Fruit fly (Drosophila melanogaster) whole organism, embryonic: ENCODE data around the gene Jhbp12.
A peak's percentile ranks its signal among the peaks of the same experiment; 100 is the strongest.

Source experiments
- Atf6 ChIP-seq: fragments of 200-800 bp; sonication (Bioruptor generic); IDR thresholded peaks from 2 replicates; pipeline ENCODE4 v1.3.6; 2022; ENCODE audit warnings: missing biosample characterization, missing genetic modification characterization
- Bgb ChIP-seq: fragments of 200-800 bp; sonication (Bioruptor generic); IDR thresholded peaks from 2 replicates; pipeline ENCODE4 v1.3.6; 2022; ENCODE audit warnings: missing biosample characterization, missing genetic modification characterization; ENCODE audit not compliant: partially characterized antibody
- CG10959 ChIP-seq: fragments of 200-800 bp; sonication (Bioruptor generic); IDR thresholded peaks from 2 replicates; pipeline ENCODE4 v1.3.6; 2022; ENCODE audit warnings: missing biosample characterization, missing genetic modification characterization
- CG10979 ChIP-seq: fragments of 200-800 bp; sonication (Bioruptor generic); optimal IDR thresholded peaks from 2 replicates; lab custom pipeline; 2018; ENCODE audit warnings: missing biosample characterization, mild to moderate bottlenecking, missing genetic modification characterization, moderate library complexity
- CG12155 ChIP-seq: fragments of 200-800 bp; sonication (Bioruptor generic); optimal IDR thresholded peaks from 3 replicates; lab custom pipeline; 2016; ENCODE audit warnings: missing biosample characterization, missing genetic modification characterization
- CG12299 ChIP-seq: fragments of 200-800 bp; sonication (Bioruptor generic); optimal IDR thresholded peaks from 2 replicates; lab custom pipeline; 2018; ENCODE audit warnings: missing biosample characterization, mild to moderate bottlenecking, missing genetic modification characterization
- CG12942 ChIP-seq: fragments of 200-800 bp; sonication (Bioruptor generic); optimal IDR thresholded peaks from 3 replicates; lab custom pipeline; 2016; ENCODE audit warnings: missing biosample characterization, missing genetic modification characterization
- CG13296 ChIP-seq: fragments of 200-800 bp; sonication (Bioruptor generic); optimal IDR thresholded peaks from 3 replicates; lab custom pipeline; 2018; ENCODE audit warnings: missing biosample characterization, mild to moderate bottlenecking, missing genetic modification characterization
- CG13775 ChIP-seq: fragments of 200-800 bp; sonication (Bioruptor generic); optimal IDR thresholded peaks from 3 replicates; lab custom pipeline; 2017; ENCODE audit warnings: missing biosample characterization, mild to moderate bottlenecking, missing genetic modification characterization
- CG1603 ChIP-seq: fragments of 200-800 bp; sonication (Bioruptor generic); optimal IDR thresholded peaks from 2 replicates; lab custom pipeline; 2019; ENCODE audit warnings: missing biosample characterization, mild to moderate bottlenecking, missing genetic modification characterization, moderate library complexity
- CG18764 ChIP-seq: fragments of 200-800 bp; sonication (Bioruptor generic); optimal IDR thresholded peaks from 3 replicates; lab custom pipeline; 2016; ENCODE audit warnings: missing biosample characterization, missing genetic modification characterization
- CG31388 ChIP-seq: fragments of 200-800 bp; sonication (Bioruptor generic); optimal IDR thresholded peaks from 2 replicates; lab custom pipeline; 2016; ENCODE audit warnings: missing biosample characterization, missing genetic modification characterization
- CG32767 ChIP-seq: fragments of 200-800 bp; sonication (Bioruptor generic); IDR thresholded peaks from 2 replicates; pipeline ENCODE4 v1.3.6; 2022; ENCODE audit warnings: missing biosample characterization, missing genetic modification characterization
- CG34376 ChIP-seq: fragments of 200-800 bp; sonication (Bioruptor generic); optimal IDR thresholded peaks from 2 replicates; lab custom pipeline; 2018; ENCODE audit warnings: missing biosample characterization, mild to moderate bottlenecking, missing genetic modification characterization
- CG3726 ChIP-seq: fragments of 200-800 bp; sonication (Bioruptor generic); IDR thresholded peaks from 3 replicates; pipeline ENCODE4, ENCODE4 v1.3.6; 2022; ENCODE audit warnings: missing biosample characterization, missing genetic modification characterization
- CG4820 ChIP-seq: fragments of 200-800 bp; sonication (Bioruptor generic); optimal IDR thresholded peaks from 3 replicates; lab custom pipeline; 2016; ENCODE audit warnings: missing biosample characterization, missing genetic modification characterization
- CG7928 ChIP-seq: fragments of 200-800 bp; sonication (Bioruptor generic); optimal IDR thresholded peaks from 2 replicates; lab custom pipeline; 2017; ENCODE audit warnings: missing biosample characterization, mild to moderate bottlenecking, missing genetic modification characterization
- CTCF ChIP-seq: fragments of 200-800 bp; sonication (Bioruptor generic); optimal IDR thresholded peaks from 2 replicates; lab custom pipeline; 2017; ENCODE audit warnings: missing biosample characterization, mild to moderate bottlenecking, missing genetic modification characterization, moderate library complexity
- Dip2 ChIP-seq: fragments of 200-800 bp; sonication (Bioruptor generic); IDR thresholded peaks from 2 replicates; pipeline ENCODE4 v1.3.6; 2022; ENCODE audit warnings: missing biosample characterization, missing genetic modification characterization
- Dip3 ChIP-seq: fragments of 200-800 bp; sonication (Bioruptor generic); optimal IDR thresholded peaks from 3 replicates; lab custom pipeline; 2016; ENCODE audit warnings: missing biosample characterization, missing genetic modification characterization
- ERR ChIP-seq: fragments of 200-800 bp; sonication (Bioruptor generic); optimal IDR thresholded peaks from 2 replicates; lab custom pipeline; 2016; ENCODE audit warnings: missing biosample characterization, missing genetic modification characterization
- MESR4 ChIP-seq: fragments of 200-800 bp; sonication (Bioruptor generic); optimal IDR thresholded peaks from 2 replicates; lab custom pipeline; 2018; ENCODE audit warnings: missing biosample characterization, mild to moderate bottlenecking, missing genetic modification characterization, moderate library complexity
- Med ChIP-seq: fragments of 200-800 bp; sonication (Bioruptor generic); peaks from one replicate; lab custom pipeline; 2016; ENCODE audit warnings: missing biosample characterization, missing genetic modification characterization, mild to moderate bottlenecking, inconsistent platforms, moderate library complexity
- Mes4 ChIP-seq: fragments of 200-800 bp; sonication (Bioruptor generic); optimal IDR thresholded peaks from 2 replicates; lab custom pipeline; 2016; ENCODE audit warnings: missing biosample characterization, missing genetic modification characterization
- NC2β ChIP-seq: fragments of 200-800 bp; sonication (Bioruptor generic); optimal IDR thresholded peaks from 2 replicates; lab custom pipeline; 2016; ENCODE audit warnings: missing biosample characterization, missing genetic modification characterization
- Nf-YA ChIP-seq: fragments of 200-800 bp; sonication (Bioruptor generic); IDR thresholded peaks from 2 replicates; pipeline ENCODE4 v1.3.6; 2022; ENCODE audit warnings: missing biosample characterization, missing genetic modification characterization
- ase ChIP-seq: fragments of 200-800 bp; sonication (Bioruptor generic); IDR thresholded peaks from 3 replicates; pipeline ENCODE4 v1.3.6; 2022; ENCODE audit warnings: missing biosample characterization, missing genetic modification characterization
- cas ChIP-seq: fragments of 200-800 bp; sonication (Bioruptor generic); IDR thresholded peaks from 2 replicates; pipeline ENCODE4 v1.3.6; 2022; ENCODE audit warnings: missing biosample characterization, missing genetic modification characterization
- da ChIP-seq: fragments of 200-800 bp; sonication (Bioruptor generic); optimal IDR thresholded peaks from 2 replicates; lab custom pipeline; 2016; ENCODE audit warnings: missing biosample characterization, missing genetic modification characterization
- ems ChIP-seq: fragments of 200-800 bp; sonication (Bioruptor generic); optimal IDR thresholded peaks from 3 replicates; lab custom pipeline; 2016; ENCODE audit warnings: missing biosample characterization, missing genetic modification characterization
- fd102C ChIP-seq: fragments of 200-800 bp; sonication (Bioruptor generic); optimal IDR thresholded peaks from 2 replicates; lab custom pipeline; 2018; ENCODE audit warnings: missing biosample characterization, mild to moderate bottlenecking, missing genetic modification characterization, moderate library complexity
- gcm ChIP-seq: fragments of 200-800 bp; sonication (Bioruptor generic); optimal IDR thresholded peaks from 2 replicates; lab custom pipeline; 2019; ENCODE audit warnings: missing biosample characterization, mild to moderate bottlenecking, missing genetic modification characterization, moderate library complexity
- lilli ChIP-seq: fragments of 200-800 bp; sonication (Bioruptor generic); optimal IDR thresholded peaks from 3 replicates; lab custom pipeline; 2016; ENCODE audit warnings: missing biosample characterization, missing genetic modification characterization
- org-1 ChIP-seq: fragments of 200-800 bp; sonication (Bioruptor generic); optimal IDR thresholded peaks from 2 replicates; lab custom pipeline; 2017; ENCODE audit warnings: missing biosample characterization, missing genetic modification characterization
- scrt ChIP-seq: fragments of 200-800 bp; sonication (Bioruptor generic); optimal IDR thresholded peaks from 2 replicates; lab custom pipeline; 2018; ENCODE audit warnings: missing biosample characterization, mild to moderate bottlenecking, missing genetic modification characterization, moderate library complexity
- sens ChIP-seq: fragments of 200-800 bp; sonication (Bioruptor generic); peaks from one replicate; lab custom pipeline; 2016; ENCODE audit warnings: missing biosample characterization, missing genetic modification characterization
- sim ChIP-seq: fragments of 200-800 bp; sonication (Bioruptor generic); IDR thresholded peaks from 2 replicates; pipeline ENCODE4 v1.3.6; 2022; ENCODE audit warnings: missing biosample characterization, missing genetic modification characterization
- sisA ChIP-seq: fragments of 200-800 bp; sonication (Bioruptor generic); IDR thresholded peaks from 2 replicates; pipeline ENCODE4 v1.3.6; 2022; ENCODE audit warnings: missing biosample characterization, missing genetic modification characterization
- sug ChIP-seq: fragments of 200-800 bp; optimal IDR thresholded peaks from 2 replicates; lab custom pipeline; 2019; ENCODE audit warnings: missing biosample characterization, mild to moderate bottlenecking, missing genetic modification characterization, moderate library complexity
- tll ChIP-seq, 2 experiments: fragments of 200-800 bp in 1 of 2; fragments of >200 bp in 1 of 2; sonication (Bioruptor generic) in 1 of 2; optimal IDR thresholded peaks; 2 replicates each; lab custom pipeline; 2017 to 2019; ENCODE audit warnings: missing biosample characterization in 2 of 2, missing genetic modification characterization in 2 of 2, mild to moderate bottlenecking in 1 of 2, moderate library complexity in 1 of 2
- z ChIP-seq: fragments of 200-800 bp; sonication (Bioruptor generic); IDR thresholded peaks from 3 replicates; pipeline ENCODE4 v1.3.6; 2022; ENCODE audit warnings: missing biosample characterization, missing genetic modification characterization
- zen2 ChIP-seq: fragments of 200-800 bp; sonication (Bioruptor generic); IDR thresholded peaks from 3 replicates; pipeline ENCODE4 v1.3.6; 2022; ENCODE audit warnings: missing biosample characterization, missing genetic modification characterization; ENCODE audit not compliant: partially characterized antibody

Gene Jhbp12

DNA sequence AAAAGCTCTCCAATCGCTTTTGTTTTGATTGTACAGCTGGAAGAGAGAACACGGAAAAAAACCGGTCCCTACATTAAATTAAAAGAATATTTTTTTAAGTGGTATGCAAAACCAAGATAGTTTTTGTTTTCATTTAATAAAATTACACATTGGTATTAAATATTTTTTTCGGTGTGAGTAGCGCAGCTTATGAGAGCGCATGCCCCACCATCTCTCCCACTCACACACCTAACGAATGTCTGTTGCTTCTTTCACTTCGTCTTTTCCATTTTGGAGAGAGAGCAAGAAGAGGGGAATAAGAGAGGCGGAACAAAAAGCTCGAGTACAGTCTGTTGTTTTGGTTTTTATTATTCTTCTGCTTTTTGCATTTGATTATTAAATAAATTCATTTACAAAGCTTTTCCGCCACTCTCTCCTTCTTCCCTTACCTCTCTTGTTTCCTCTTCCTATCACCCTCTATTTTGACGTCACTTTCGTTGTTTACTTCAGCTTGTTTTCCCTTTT, 48.0 kb downstream of the Jhbp12 start (continued):
- TF ChIP-seq CG12942 (peak; percentile 94), CG4820 (GFP tag; lab: Kevin White, UChicago) (peak; percentile 96), CG1603 (tag; lab: Kevin White, UChicago) (peak; percentile 90), sim (GFP tag; lab: Robert Waterston, UW) (peak; percentile 94), CG13775 (GFP tag; lab: Kevin White, UChicago) (peak; percentile 95), CG3726 (GFP tag; lab: Robert Waterston, UW) (peak; percentile 97; the same call in 1 of the 3 replicates), CG10979 (peak; percentile 96), ems (GFP tag; lab: Kevin White, UChicago) (peak; percentile 98), fd102C (GFP tag; lab: Kevin White, UChicago) (peak; percentile 3), z (GFP tag; lab: Robert Waterston, UW) (peak; percentile 85), da (GFP tag; lab: Kevin White, UChicago) (peak; percentile 86), gcm (GFP tag; lab: Kevin White, UChicago) (peak; percentile 97), CG12299 (tag; lab: Kevin White, UChicago) (peak; percentile 97), ERR (GFP tag; lab: Kevin White, UChicago) (peak; percentile 92), MESR4 (GFP tag; lab: Kevin White, UChicago) (peak; percentile 59), Dip2 (GFP tag; lab: Robert Waterston, UW) (peak; percentile 42; the same call in 1 of the 2 replicates), sisA (GFP tag; lab: Robert Waterston, UW) (peak; percentile 97), ase (peak; percentile 98), scrt (peak; percentile 97), org-1 (GFP tag; lab: Kevin White, UChicago) (peak; percentile 96), tll (GFP tag; optimal IDR thresholded peaks at IDR 0.05; lab: Kevin White, UChicago) (peak in 1 of 2 experiments; percentile 6), NC2β (GFP tag; lab: Kevin White, UChicago) (peak; percentile 92), CTCF (peak; percentile 69), CG13296 (GFP tag; lab: Kevin White, UChicago) (peak; percentile 98), lilli (GFP tag; lab: Kevin White, UChicago) (peak; percentile 98), zen2 (no peak), sug (tag; lab: Kevin White, UChicago) (peak; percentile 97), Dip3 (GFP tag; lab: Kevin White, UChicago) (peak; percentile 96), Nf-YA (peak; percentile 97), Med (GFP tag; lab: Kevin White, UChicago) (peak; percentile 99), CG34376 (GFP tag; lab: Kevin White, UChicago) (peak; percentile 98), CG31388 (GFP tag; lab: Kevin White, UChicago) (peak; percentile 77), cas (GFP tag; lab: Robert Waterston, UW) (peak; percentile 96), Mes4 (GFP tag; lab: Kevin White, UChicago) (peak; percentile 93)

DNA sequence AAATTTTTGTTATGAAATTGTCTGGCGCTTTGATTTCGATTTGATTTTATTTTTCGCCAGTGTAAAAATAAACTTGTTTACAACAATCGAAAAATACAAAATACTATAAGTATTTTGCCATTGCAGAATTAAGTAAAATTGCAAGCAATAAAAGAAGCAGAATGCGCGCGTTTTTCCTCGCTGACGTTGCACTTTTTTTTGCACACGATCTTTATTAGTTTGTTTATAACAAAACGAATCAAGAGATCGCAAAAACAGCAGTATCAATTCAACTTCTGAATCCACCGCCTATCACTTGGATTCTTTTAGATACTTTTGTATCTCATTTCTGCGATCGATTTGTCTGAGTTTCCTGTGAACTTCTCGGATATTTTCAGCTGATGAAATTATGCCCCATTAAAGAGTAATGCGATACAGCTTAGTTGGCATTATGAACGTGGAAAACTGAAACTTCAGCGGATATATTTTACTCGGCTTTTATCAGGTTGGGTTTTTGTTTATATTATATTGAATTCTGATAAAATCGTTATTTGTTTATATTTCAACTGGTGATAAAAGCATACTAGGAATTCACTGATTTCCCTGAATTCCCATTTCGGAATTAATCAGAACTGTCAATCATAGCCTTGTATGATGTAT, 48.6 kb downstream of the Jhbp12 start:
- TF ChIP-seq CG18764 (no peak), CG12155 (GFP tag; lab: Kevin White, UChicago) (no peak), CG7928 (no peak), Atf6 (GFP tag; lab: Robert Waterston, UW) (no peak), Bgb (GFP tag; lab: Robert Waterston, UW) (no peak), CG32767 (GFP tag; lab: Robert Waterston, UW) (no peak), sens (GFP tag; lab: Kevin White, UChicago) (peak; percentile 19), CG10959 (GFP tag; lab: Robert Waterston, UW) (no peak)
